Worm (Caenorhabditis elegans) whole organism, L3 larva: ENCODE data around the gene C09F9.1.

ENCODE experiments used
- egl-27 ChIP-seq: sonication (generic microtip); optimal IDR thresholded peaks from 4 replicates; lab custom pipeline; 2017; ENCODE audit warnings: missing biosample characterization, missing genetic modification reagents, missing genetic modification characterization
- nhr-12 ChIP-seq: fragments of 150-350 bp; optimal IDR thresholded peaks from 2 replicates; lab custom pipeline; 2014; ENCODE audit warnings: missing biosample characterization, missing genetic modification characterization
- nhr-23 ChIP-seq: fragments of 150-350 bp; optimal IDR thresholded peaks from 2 replicates; lab custom pipeline; 2014; ENCODE audit warnings: missing biosample characterization, missing genetic modification reagents, missing genetic modification characterization

- TF ChIP-seq egl-27 (tag; lab: Kevin White, UChicago), result no peak
- TF ChIP-seq nhr-23 (tag; lab: Kevin White, UChicago), result peak; percentile 68
- TF ChIP-seq nhr-12 (tag; lab: Kevin White, UChicago), result no peak
Measured at ce11 chrII:14704204-14704603, 6.0 kb downstream of the C09F9.1 start.
